Fruit fly (Drosophila melanogaster) whole organism, embryonic: ENCODE data around the gene Pgd.
A peak's percentile ranks its signal among the peaks of the same experiment; 100 is the strongest.

ENCODE experiments used
- Atf3 ChIP-seq: fragments of 200-800 bp; sonication (Bioruptor generic); optimal IDR thresholded peaks from 3 replicates; lab custom pipeline; 2016; ENCODE audit warnings: missing biosample characterization, missing genetic modification characterization
- Awh ChIP-seq: fragments of 200-800 bp; sonication (Bioruptor generic); IDR thresholded peaks from 2 replicates; pipeline ENCODE4, ENCODE4 v1.3.6; 2022; ENCODE audit warnings: missing biosample characterization, missing genetic modification characterization
- CG10565 ChIP-seq: fragments of 200-800 bp; sonication (Bioruptor generic); optimal IDR thresholded peaks from 3 replicates; lab custom pipeline; 2016; ENCODE audit warnings: missing biosample characterization, mild to moderate bottlenecking, missing genetic modification characterization
- CG11085 ChIP-seq: fragments of 200-800 bp; sonication (Bioruptor generic); IDR thresholded peaks from 2 replicates; pipeline ENCODE4 v1.3.6; 2022; ENCODE audit warnings: missing biosample characterization, missing genetic modification characterization
- CG11456 ChIP-seq: fragments of 200-800 bp; sonication (Bioruptor generic); IDR thresholded peaks from 3 replicates; pipeline ENCODE4 v1.3.6; 2022; ENCODE audit warnings: missing biosample characterization, missing genetic modification characterization
- CG13775 ChIP-seq: fragments of 200-800 bp; sonication (Bioruptor generic); optimal IDR thresholded peaks from 3 replicates; lab custom pipeline; 2017; ENCODE audit warnings: missing biosample characterization, mild to moderate bottlenecking, missing genetic modification characterization
- CG13894 ChIP-seq: fragments of 200-800 bp; sonication (Bioruptor generic); optimal IDR thresholded peaks from 3 replicates; lab custom pipeline; 2018; ENCODE audit warnings: missing biosample characterization, mild to moderate bottlenecking, missing genetic modification characterization, moderate library complexity
- CG15514 ChIP-seq: fragments of 200-800 bp; sonication (Bioruptor generic); optimal IDR thresholded peaks from 3 replicates; lab custom pipeline; 2017; ENCODE audit warnings: missing biosample characterization, missing genetic modification characterization, mild to moderate bottlenecking, moderate library complexity, missing genetic modification reagents
- CG16779 ChIP-seq: fragments of 200-800 bp; sonication (Bioruptor generic); IDR thresholded peaks from 2 replicates; pipeline ENCODE4 v1.3.6; 2022; ENCODE audit warnings: missing biosample characterization, missing genetic modification characterization
- CG17385 ChIP-seq: fragments of 200-800 bp; sonication (Bioruptor generic); optimal IDR thresholded peaks from 3 replicates; lab custom pipeline; 2018; ENCODE audit warnings: missing biosample characterization, mild to moderate bottlenecking, missing genetic modification characterization
- CG18262 ChIP-seq: fragments of 200-800 bp; optimal IDR thresholded peaks from 3 replicates; lab custom pipeline; 2019; ENCODE audit warnings: missing biosample characterization, mild to moderate bottlenecking, missing genetic modification characterization, moderate library complexity
- CG18764 ChIP-seq: fragments of 200-800 bp; sonication (Bioruptor generic); optimal IDR thresholded peaks from 3 replicates; lab custom pipeline; 2016; ENCODE audit warnings: missing biosample characterization, missing genetic modification characterization
- CG3065 ChIP-seq: fragments of 200-800 bp; sonication (Bioruptor generic); optimal IDR thresholded peaks from 2 replicates; lab custom pipeline; 2016; ENCODE audit warnings: missing biosample characterization, missing genetic modification characterization
- CG32532 ChIP-seq: fragments of 200-800 bp; sonication (Bioruptor generic); IDR thresholded peaks from 2 replicates; pipeline ENCODE4 v1.3.6; 2022; ENCODE audit warnings: missing biosample characterization, missing genetic modification characterization
- CG3847 ChIP-seq: fragments of 200-800 bp; sonication (Bioruptor generic); IDR thresholded peaks from 2 replicates; pipeline ENCODE4 v1.3.6; 2022; ENCODE audit warnings: missing biosample characterization, missing genetic modification characterization
- CG6689 ChIP-seq: fragments of 200-800 bp; sonication (Bioruptor generic); IDR thresholded peaks from 2 replicates; pipeline ENCODE4 v1.3.6; 2022; ENCODE audit warnings: missing biosample characterization, missing genetic modification characterization
- CG9437 ChIP-seq: fragments of 200-800 bp; sonication (Bioruptor generic); optimal IDR thresholded peaks from 2 replicates; lab custom pipeline; 2018; ENCODE audit warnings: missing biosample characterization, mild to moderate bottlenecking, missing genetic modification characterization
- CG9727 ChIP-seq: fragments of 200-800 bp; sonication (Bioruptor generic); optimal IDR thresholded peaks from 3 replicates; lab custom pipeline; 2017; ENCODE audit warnings: missing biosample characterization, mild to moderate bottlenecking, missing genetic modification characterization
- Chrac-16 ChIP-seq: fragments of 200-800 bp; sonication (Bioruptor generic); optimal IDR thresholded peaks from 3 replicates; lab custom pipeline; 2016; ENCODE audit warnings: missing biosample characterization, missing genetic modification characterization
- CkIIα-i1 ChIP-seq: fragments of 200-800 bp; sonication (Bioruptor generic); IDR thresholded peaks from 2 replicates; pipeline ENCODE4 v1.3.6; 2022; ENCODE audit warnings: missing biosample characterization, missing genetic modification characterization
- Dfd ChIP-seq, 2 experiments: fragments of >200 bp; optimal IDR thresholded peaks; 2 replicates each; lab custom pipeline; 2017; ENCODE audit warnings: missing biosample characterization in 2 of 2, missing genetic modification characterization in 2 of 2
- Gsc ChIP-seq: fragments of 200-800 bp; sonication (Bioruptor generic); IDR thresholded peaks from 2 replicates; pipeline ENCODE4 v1.3.6; 2022; ENCODE audit warnings: missing biosample characterization, missing genetic modification characterization
- Gug ChIP-seq: fragments of 200-800 bp; sonication (Bioruptor generic); IDR thresholded peaks from 4 replicates; pipeline ENCODE4 v1.3.6; 2022; ENCODE audit warnings: missing biosample characterization, missing genetic modification characterization
- H15 ChIP-seq: fragments of 200-800 bp; sonication (Bioruptor generic); IDR thresholded peaks from 3 replicates; pipeline ENCODE4 v1.3.6; 2022; ENCODE audit warnings: missing biosample characterization, missing genetic modification characterization
- HLHmδ ChIP-seq: fragments of 200-800 bp; sonication (Bioruptor generic); optimal IDR thresholded peaks from 2 replicates; lab custom pipeline; 2018; ENCODE audit warnings: missing biosample characterization, mild to moderate bottlenecking, missing genetic modification characterization, moderate library complexity
- Hr78 ChIP-seq, 2 experiments: fragments of 200-800 bp in 1 of 2; fragments of >200 bp in 1 of 2; sonication (Bioruptor generic) in 1 of 2; optimal IDR thresholded peaks; 2 replicates each; lab custom pipeline; 2017 to 2019; ENCODE audit warnings: missing biosample characterization in 2 of 2, missing genetic modification characterization in 2 of 2, mild to moderate bottlenecking in 1 of 2, moderate library complexity in 1 of 2
- Jarid2 ChIP-seq: fragments of 200-800 bp; sonication (Bioruptor generic); optimal IDR thresholded peaks from 3 replicates; lab custom pipeline; 2017; ENCODE audit warnings: mild to moderate bottlenecking, missing biosample characterization, missing genetic modification reagents, missing genetic modification characterization
- NK7.1 ChIP-seq: fragments of 200-800 bp; sonication (Bioruptor generic); optimal IDR thresholded peaks from 3 replicates; lab custom pipeline; 2016; ENCODE audit warnings: missing biosample characterization, missing genetic modification characterization
- Oaz ChIP-seq: fragments of 200-800 bp; sonication (Bioruptor generic); IDR thresholded peaks from 2 replicates; pipeline ENCODE4 v1.3.6; 2022; ENCODE audit warnings: missing biosample characterization, missing genetic modification characterization
- YL-1 ChIP-seq: fragments of 200-800 bp; sonication (Bioruptor generic); optimal IDR thresholded peaks from 3 replicates; lab custom pipeline; 2017; ENCODE audit warnings: missing biosample characterization, mild to moderate bottlenecking, missing genetic modification characterization
- ab ChIP-seq: fragments of 200-800 bp; sonication (Bioruptor generic); optimal IDR thresholded peaks from 2 replicates; lab custom pipeline; 2016; ENCODE audit warnings: missing biosample characterization, missing genetic modification characterization
- ac ChIP-seq: fragments of 200-800 bp; sonication (Bioruptor generic); optimal IDR thresholded peaks from 3 replicates; lab custom pipeline; 2017; ENCODE audit warnings: missing biosample characterization, mild to moderate bottlenecking, missing genetic modification characterization
- br ChIP-seq: fragments of >200 bp; optimal IDR thresholded peaks from 2 replicates; lab custom pipeline; 2017
- bsh ChIP-seq, 2 experiments: fragments of 200-800 bp; sonication (Bioruptor generic); optimal IDR thresholded peaks; 2 replicates each; lab custom pipeline; 2017 to 2018; ENCODE audit warnings: mild to moderate bottlenecking in 2 of 2, missing biosample characterization in 2 of 2, missing genetic modification characterization in 2 of 2, moderate library complexity in 1 of 2
- chif ChIP-seq, 2 experiments: fragments of 200-800 bp; sonication (Bioruptor generic); optimal IDR thresholded peaks; 3 replicates each; lab custom pipeline; 2016; ENCODE audit warnings: missing biosample characterization in 2 of 2, missing genetic modification characterization in 2 of 2
- crol ChIP-seq: fragments of 200-800 bp; sonication (Bioruptor generic); IDR thresholded peaks from 2 replicates; pipeline ENCODE4 v1.3.6; 2022; ENCODE audit warnings: missing biosample characterization, missing genetic modification characterization
- fd102C ChIP-seq: fragments of 200-800 bp; sonication (Bioruptor generic); optimal IDR thresholded peaks from 2 replicates; lab custom pipeline; 2018; ENCODE audit warnings: missing biosample characterization, mild to moderate bottlenecking, missing genetic modification characterization, moderate library complexity
- gce ChIP-seq: fragments of 200-800 bp; sonication (Bioruptor generic); IDR thresholded peaks from 3 replicates; pipeline ENCODE4 v1.3.6; 2022; ENCODE audit warnings: missing biosample characterization, missing genetic modification characterization
- gsb-n ChIP-seq: fragments of 200-800 bp; sonication (Bioruptor generic); optimal IDR thresholded peaks from 3 replicates; lab custom pipeline; 2018; ENCODE audit warnings: missing biosample characterization, mild to moderate bottlenecking, missing genetic modification characterization
- kni ChIP-seq: fragments of 200-800 bp; sonication (Bioruptor generic); optimal IDR thresholded peaks from 3 replicates; lab custom pipeline; 2017; ENCODE audit warnings: mild to moderate bottlenecking, missing biosample characterization, missing genetic modification reagents, missing genetic modification characterization
- knrl ChIP-seq: fragments of 200-800 bp; sonication (Bioruptor generic); IDR thresholded peaks from 3 replicates; pipeline ENCODE4 v1.3.6; 2022; ENCODE audit warnings: missing biosample characterization, missing genetic modification characterization; ENCODE audit not compliant: partially characterized antibody
- luna ChIP-seq: fragments of 200-800 bp; sonication (Bioruptor generic); optimal IDR thresholded peaks from 2 replicates; lab custom pipeline; 2016; ENCODE audit warnings: missing biosample characterization, missing genetic modification characterization
- odd ChIP-seq: fragments of 200-800 bp; sonication (Bioruptor generic); optimal IDR thresholded peaks from 2 replicates; lab custom pipeline; 2017; ENCODE audit warnings: missing biosample characterization, mild to moderate bottlenecking, missing genetic modification characterization
- sc ChIP-seq, 3 experiments: fragments of >200 bp in 2 of 3; fragments of 200-800 bp in 1 of 3; sonication (Bioruptor generic) in 1 of 3; optimal IDR thresholded peaks; 2 replicates in 2 of 3; 3 replicates in 1 of 3; lab custom pipeline; 2017; ENCODE audit warnings: mild to moderate bottlenecking in 1 of 3, missing biosample characterization in 1 of 3, missing genetic modification characterization in 1 of 3, missing genetic modification reagents in 1 of 3
- sima ChIP-seq: fragments of 200-800 bp; sonication (Bioruptor generic); optimal IDR thresholded peaks from 2 replicates; lab custom pipeline; 2016; ENCODE audit warnings: missing biosample characterization, missing genetic modification characterization
- sr ChIP-seq: fragments of 200-800 bp; sonication (Bioruptor generic); IDR thresholded peaks from 3 replicates; pipeline ENCODE4 v1.3.6; 2022; ENCODE audit warnings: missing biosample characterization, missing genetic modification characterization
- tll ChIP-seq, 2 experiments: fragments of 200-800 bp in 1 of 2; fragments of >200 bp in 1 of 2; sonication (Bioruptor generic) in 1 of 2; optimal IDR thresholded peaks; 2 replicates each; lab custom pipeline; 2017 to 2019; ENCODE audit warnings: missing biosample characterization in 2 of 2, missing genetic modification characterization in 2 of 2, mild to moderate bottlenecking in 1 of 2, moderate library complexity in 1 of 2
- trh ChIP-seq: fragments of 200-800 bp; sonication (Bioruptor generic); optimal IDR thresholded peaks from 2 replicates; lab custom pipeline; 2016; ENCODE audit warnings: missing biosample characterization, missing genetic modification characterization
- usp ChIP-seq: fragments of >200 bp; optimal IDR thresholded peaks from 2 replicates; lab custom pipeline; 2017; ENCODE audit warnings: missing biosample characterization, missing genetic modification characterization
- wek ChIP-seq: fragments of 200-800 bp; sonication (Bioruptor generic); optimal IDR thresholded peaks from 3 replicates; lab custom pipeline; 2018; ENCODE audit warnings: missing biosample characterization, mild to moderate bottlenecking, missing genetic modification characterization, moderate library complexity
- zen ChIP-seq: fragments of 200-800 bp; sonication (Bioruptor generic); optimal IDR thresholded peaks from 3 replicates; lab custom pipeline; 2018; ENCODE audit warnings: missing biosample characterization, mild to moderate bottlenecking, missing genetic modification characterization, moderate library complexity

Pgd gene

DNA sequence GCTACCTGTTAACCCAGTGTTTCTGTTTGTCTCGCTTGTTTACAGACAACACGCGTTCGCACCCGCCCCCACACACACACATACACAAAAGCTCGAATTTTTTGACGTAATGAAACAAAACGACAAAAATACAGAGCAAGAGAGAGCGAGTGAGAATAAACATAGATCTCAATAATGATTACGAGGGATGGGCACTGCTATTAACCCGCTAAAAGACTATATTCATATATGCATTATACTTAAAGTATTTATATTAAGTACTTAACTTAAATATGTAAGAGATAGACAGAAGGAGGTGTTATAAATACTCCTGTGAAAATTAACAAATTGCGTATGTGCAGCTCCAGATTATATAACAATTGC is 3.1 kb upstream of the Pgd start (continued):
- TF ChIP-seq sc (optimal IDR thresholded peaks at IDR 0.05; lab: Kevin White, UChicago) (no peak), sc (GFP tag; optimal IDR thresholded peaks at IDR 0.05; lab: Kevin White, UChicago) (peak; percentile 10), YL-1 (GFP tag; lab: Kevin White, UChicago) (peak; percentile 25), CG18262 (tag; lab: Kevin White, UChicago) (peak; percentile 38), ab (GFP tag; lab: Kevin White, UChicago) (no peak), bsh (GFP tag; optimal IDR thresholded peaks at IDR 0.05; lab: Kevin White, UChicago) (peak in 1 of 2 experiments; percentile 46), CG17385 (GFP tag; lab: Kevin White, UChicago) (peak; percentile 20), usp (GFP tag; lab: Kevin White, UChicago) (no peak), CG18764 (GFP tag; lab: Kevin White, UChicago) (peak; percentile 24), CG10565 (GFP tag; lab: Kevin White, UChicago) (no peak), fd102C (peak; percentile 38), sr (GFP tag; lab: Robert Waterston, UW) (peak; percentile 79; the same call in 1 of the 3 replicates), ac (GFP tag; lab: Kevin White, UChicago) (no peak), Chrac-16 (GFP tag; lab: Kevin White, UChicago) (no peak), Hr78 (GFP tag; optimal IDR thresholded peaks at IDR 0.05; lab: Kevin White, UChicago) (peak in 1 of 2 experiments; percentile 15), Dfd (GFP tag; optimal IDR thresholded peaks at IDR 0.05; lab: Kevin White, UChicago) (no peak), CG32532 (peak; percentile 64; the same call in 1 of the 2 replicates), H15 (no peak), Awh (GFP tag; lab: Robert Waterston, UW) (peak; percentile 87), CG11085 (GFP tag; lab: Robert Waterston, UW) (0 out of 2 replicates have a peak, but pooled peaks have one; percentile 15), gsb-n (tag; lab: Kevin White, UChicago) (no peak), CG6689 (GFP tag; lab: Robert Waterston, UW) (peak; percentile 43), CG15514 (GFP tag; lab: Kevin White, UChicago) (peak; percentile 42), CG11456 (GFP tag; lab: Robert Waterston, UW) (no peak), wek (GFP tag; lab: Kevin White, UChicago) (peak; percentile 85), CG13775 (GFP tag; lab: Kevin White, UChicago) (peak; percentile 19), NK7.1 (no peak), CkIIα-i1 (no peak), Oaz (no peak), CG9727 (GFP tag; lab: Kevin White, UChicago) (no peak), knrl (GFP tag; lab: Robert Waterston, UW) (no peak), CG9437 (GFP tag; lab: Kevin White, UChicago) (peak; percentile 73), zen (tag; lab: Kevin White, UChicago) (no peak), CG13894 (peak; percentile 41), Gug (GFP tag; lab: Robert Waterston, UW) (no peak), sima (GFP tag; lab: Kevin White, UChicago) (no peak), luna (no peak), CG16779 (GFP tag; lab: Robert Waterston, UW) (no peak), CG3065 (no peak), Jarid2 (GFP tag; lab: Kevin White, UChicago) (no peak), CG3847 (GFP tag; lab: Robert Waterston, UW) (no peak), odd (GFP tag; lab: Kevin White, UChicago) (peak; percentile 71), Atf3 (no peak), br (lab: Kevin White, UChicago) (no peak), tll (GFP tag; optimal IDR thresholded peaks at IDR 0.05; lab: Kevin White, UChicago) (no peak), gce (GFP tag; lab: Robert Waterston, UW) (peak; percentile 8; the same call in 1 of the 3 replicates), crol (GFP tag; lab: Robert Waterston, UW) (no peak), Gsc (GFP tag; lab: Robert Waterston, UW) (no peak), chif (GFP tag; optimal IDR thresholded peaks at IDR 0.05; lab: Kevin White, UChicago) (no peak), kni (GFP tag; lab: Kevin White, UChicago) (peak; percentile 38), trh (GFP tag; lab: Kevin White, UChicago) (no peak), HLHmδ (GFP tag; lab: Kevin White, UChicago) (peak; percentile 53)
